Fruit fly (Drosophila melanogaster): ENCODE data around the gene Osi15.

The Osi15 gene

dm6 chr3R:6343396-6344239, 42.0 kb downstream of the Osi15 start, which contains the start of gene CG17919 (continued):
- no peak for TF ChIP-seq CG15696 (tag; optimal IDR thresholded peaks at IDR 0.05)
- peak; percentile 48 for TF ChIP-seq Med (GFP tag)
- no peak for TF ChIP-seq croc (GFP tag; conservative IDR thresholded peaks at IDR 0.05)
- no peak for TF ChIP-seq Mad (GFP tag; optimal IDR thresholded peaks at IDR 0.05)
- TF ChIP-seq Lhr (GFP tag; optimal IDR thresholded peaks at IDR 0.05), result no peak
- no peak for TF ChIP-seq CG10366 (GFP tag; IDR thresholded peaks at IDR 0.05)
- TF ChIP-seq CG4282 (GFP tag; optimal IDR thresholded peaks at IDR 0.05), result no peak
- no peak for TF ChIP-seq CG12104 (GFP tag; optimal IDR thresholded peaks at IDR 0.05)
- TF ChIP-seq CG5953 (GFP tag; IDR thresholded peaks at IDR 0.05), result no peak

- TF ChIP-seq CG18619 (GFP tag; optimal IDR thresholded peaks at IDR 0.05) (no peak), CG18011 (GFP tag; optimal IDR thresholded peaks at IDR 0.05) (no peak), Fer3 (tag; optimal IDR thresholded peaks at IDR 0.05) (no peak), CG11093 (GFP tag; IDR thresholded peaks at IDR 0.05) (no peak), abd-A (tag; optimal IDR thresholded peaks at IDR 0.05) (no peak), aop (GFP tag; IDR thresholded peaks at IDR 0.05) (no peak), NC2α (GFP tag; optimal IDR thresholded peaks at IDR 0.05) (no peak), gsb (GFP tag; IDR thresholded peaks at IDR 0.05) (no peak), trh (GFP tag; optimal IDR thresholded peaks at IDR 0.05) (no peak), Sry-β (GFP tag; optimal IDR thresholded peaks at IDR 0.05) (no peak), CG30403 (GFP tag; optimal IDR thresholded peaks at IDR 0.05) (peak; percentile 24), CG15073 (GFP tag; optimal IDR thresholded peaks at IDR 0.05) (no peak), cas (GFP tag; IDR thresholded peaks at IDR 0.05) (no peak), hb (GFP tag; IDR thresholded peaks at IDR 0.05; ENCODE audit: partially characterized antibody) (peak; percentile 57; the same call in 1 of the 3 replicates), tin (GFP tag; optimal IDR thresholded peaks at IDR 0.05) (no peak), grau (tag; optimal IDR thresholded peaks at IDR 0.05) (peak; percentile 33), CG17186 (GFP tag; optimal IDR thresholded peaks at IDR 0.05) (peak; percentile 67), Ets97D (GFP tag; optimal IDR thresholded peaks at IDR 0.05) (peak; percentile 67), CG3847 (GFP tag; IDR thresholded peaks at IDR 0.05) (peak; percentile 54; the same call in 1 of the 2 replicates), kah (GFP tag; optimal IDR thresholded peaks at IDR 0.05) (no peak), CG8089 (GFP tag; optimal IDR thresholded peaks at IDR 0.05) (no peak), Ets65A (GFP tag) (no peak), CG17328 (GFP tag; IDR thresholded peaks at IDR 0.05) (no peak), CG34422 (GFP tag; IDR thresholded peaks at IDR 0.05) (0 out of 3 replicates have a peak, but pooled peaks have one; percentile 51), Taf1 (GFP tag; IDR thresholded peaks at IDR 0.05) (no peak), vvl (GFP tag; IDR thresholded peaks at IDR 0.05) (no peak), dpn (GFP tag; optimal IDR thresholded peaks at IDR 0.05) (peak in 1 of 2 experiments; percentile 7), CG4707 (GFP tag; optimal IDR thresholded peaks at IDR 0.05) (no peak), CG7357 (GFP tag; IDR thresholded peaks at IDR 0.05) (no peak), pita (GFP tag; optimal IDR thresholded peaks at IDR 0.05) (no peak), CG7372 (GFP tag; IDR thresholded peaks at IDR 0.05) (no peak), CG2889 (GFP tag; IDR thresholded peaks at IDR 0.05) (no peak), Pdp1 (GFP tag; optimal IDR thresholded peaks at IDR 0.05) (peak in 1 of 2 experiments; percentile 47), Poxn (GFP tag; IDR thresholded peaks at IDR 0.05) (no peak), CG2116 (GFP tag; optimal IDR thresholded peaks at IDR 0.05) (peak; percentile 59), run (tag; optimal IDR thresholded peaks at IDR 0.05) (no peak), gem (tag; optimal IDR thresholded peaks at IDR 0.05) (peak; percentile 46), ranshi (GFP tag; IDR thresholded peaks at IDR 0.05) (no peak), CG32532 (GFP tag; IDR thresholded peaks at IDR 0.05) (no peak), Rfx (GFP tag; IDR thresholded peaks at IDR 0.05) (no peak)
Measured at dm6 chr3R:6345814-6346213, 44.2 kb downstream of the Osi15 start, which contains the start of the genes SmD2 and CG18048. TSS of gene SmD2 (minus strand) at chr3R:6345911. TSS of gene CG18048 (plus strand) at chr3R:6346111.
